Worm (Caenorhabditis elegans) whole organism, young adult: ENCODE measurements around the gene C40A11.7.

Experiments
- K11D2.4 ChIP-seq: fragments of 200-800 bp; sonication (Bioruptor generic); IDR thresholded peaks from 2 replicates; pipeline ENCODE4 v1.3.6; 2022; ENCODE audit warnings: missing genetic modification reagents, missing genetic modification characterization, missing compliant biosample characterization
- Y53G8AR.9 ChIP-seq: fragments of 200-800 bp; sonication (Bioruptor generic); conservative IDR thresholded peaks from 2 replicates; pipeline ENCODE4 v1.3.6; 2022; ENCODE audit warnings: missing genetic modification reagents, missing genetic modification characterization, missing compliant biosample characterization
- atf-7 ChIP-seq: sonication (generic microtip); optimal IDR thresholded peaks from 2 replicates; lab custom pipeline; 2017; ENCODE audit warnings: mild to moderate bottlenecking, missing genetic modification characterization, missing compliant biosample characterization
- hrde-1 ChIP-seq: sonication (generic microtip); optimal IDR thresholded peaks from 2 replicates; lab custom pipeline; 2016; ENCODE audit warnings: missing genetic modification characterization, mild to moderate bottlenecking, missing compliant biosample characterization, moderate library complexity, missing genotype, missing genetic modification reagents, borderline replicate concordance
- hsf-1 ChIP-seq: fragments of 200-800 bp; sonication (Bioruptor generic); IDR thresholded peaks from 2 replicates; pipeline ENCODE4 v1.3.6; 2022; ENCODE audit warnings: missing genetic modification reagents, missing genetic modification characterization, missing compliant biosample characterization
- lag-1 ChIP-seq: fragments of 200-800 bp; sonication (Bioruptor generic); IDR thresholded peaks from 2 replicates; pipeline ENCODE4 v1.3.6; 2022; ENCODE audit warnings: missing genetic modification reagents, missing genetic modification characterization, missing compliant biosample characterization
- lin-40 ChIP-seq: sonication (generic microtip); optimal IDR thresholded peaks from 2 replicates; lab custom pipeline; 2016; ENCODE audit warnings: missing genetic modification characterization, mild to moderate bottlenecking, missing compliant biosample characterization, missing genotype, missing genetic modification reagents
- madf-10 ChIP-seq: sonication (generic microtip); optimal IDR thresholded peaks from 2 replicates; lab custom pipeline; 2016; ENCODE audit warnings: mild to moderate bottlenecking, missing genetic modification characterization, missing compliant biosample characterization
- nfya-1 ChIP-seq: sonication (generic microtip); optimal IDR thresholded peaks from 2 replicates; lab custom pipeline; 2017; ENCODE audit warnings: antibody characterized with exemption, missing compliant biosample characterization, missing genetic modification characterization, borderline replicate concordance; ENCODE audit not compliant: insufficient read depth
- nhr-179 ChIP-seq: sonication (generic microtip); optimal IDR thresholded peaks from 2 replicates; lab custom pipeline; 2016; ENCODE audit warnings: mild to moderate bottlenecking, missing genetic modification characterization, missing compliant biosample characterization
- repo-1 ChIP-seq: sonication (generic microtip); optimal IDR thresholded peaks from 2 replicates; lab custom pipeline; 2017; ENCODE audit warnings: mild to moderate bottlenecking, missing genetic modification characterization, missing compliant biosample characterization
- snpc-4 ChIP-seq, 5 experiments: fragments of 150-350 bp in 1 of 5; sonication (generic microtip) in 4 of 5; optimal IDR thresholded peaks; 2 replicates each; lab custom pipeline; 2014 to 2018; ENCODE audit warnings: missing genetic modification characterization in 5 of 5, missing biosample characterization in 3 of 5, antibody characterized with exemption in 2 of 5, mild to moderate bottlenecking in 2 of 5, missing compliant biosample characterization in 2 of 5, missing genotype in 2 of 5, moderate library complexity in 2 of 5, missing genetic modification reagents in 1 of 5
- unc-62 ChIP-seq: fragments of 150-350 bp; optimal IDR thresholded peaks from 2 replicates; lab custom pipeline; 2014; ENCODE audit warnings: missing biosample characterization, missing genetic modification reagents, missing genetic modification characterization
- zim-3 ChIP-seq: sonication (generic microtip); optimal IDR thresholded peaks from 2 replicates; lab custom pipeline; 2017; ENCODE audit warnings: mild to moderate bottlenecking, missing genetic modification characterization, moderate library complexity, missing compliant biosample characterization

DNA sequence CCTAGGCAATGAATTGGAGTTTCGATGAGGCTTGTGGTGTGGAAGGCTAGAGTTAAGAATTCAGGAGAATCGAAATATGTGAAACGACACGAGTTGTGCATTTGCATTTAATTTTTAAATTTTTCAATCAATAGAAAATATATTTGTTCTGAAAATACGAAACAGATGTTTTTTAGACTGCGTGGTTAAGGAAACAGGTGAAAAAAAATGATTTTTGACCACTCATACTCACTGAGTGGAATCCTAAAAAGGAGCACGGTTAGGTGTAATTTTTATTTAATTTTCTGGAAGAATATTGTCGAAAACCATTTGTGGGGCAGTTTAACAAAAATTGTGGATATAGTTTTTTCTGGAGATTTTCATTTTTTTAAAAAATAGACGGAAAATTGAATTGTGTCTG lies 33.6 kb downstream of the C40A11.7 start, which contains the start of gene srh-195:
- no peak for TF ChIP-seq atf-7 (tag; lab: Kevin White, UChicago)
- no peak for TF ChIP-seq K11D2.4 (GFP tag; lab: Robert Waterston, UW)
- TF ChIP-seq unc-62 (GFP tag; lab: Kevin White, UChicago) = no peak
- TF ChIP-seq Y53G8AR.9 (GFP tag; lab: Robert Waterston, UW) = no peak
- TF ChIP-seq madf-10 (tag; lab: Kevin White, UChicago) = no peak
- no peak for TF ChIP-seq repo-1 (tag; lab: Kevin White, UChicago)
- TF ChIP-seq snpc-4 (GFP tag; optimal IDR thresholded peaks at IDR 0.05; lab: Kevin White, UChicago) = no peak
- no peak for TF ChIP-seq snpc-4 (tag; optimal IDR thresholded peaks at IDR 0.05; lab: Kevin White, UChicago)
- TF ChIP-seq zim-3 (tag; lab: Kevin White, UChicago) = no peak
- TF ChIP-seq hsf-1 = no peak
- no peak for TF ChIP-seq lin-40 (tag; lab: Kevin White, UChicago)
- TF ChIP-seq hrde-1 (tag; lab: Kevin White, UChicago) = no peak
- no peak for TF ChIP-seq nfya-1 (tag; lab: Kevin White, UChicago)
- TF ChIP-seq lag-1 (GFP tag; lab: Robert Waterston, UW) = no peak
- no peak for TF ChIP-seq nhr-179
